Fruit fly (Drosophila melanogaster): ENCODE measurements around the gene HGTX.
A peak's percentile ranks its signal among the peaks of the same experiment; 100 is the strongest.

The HGTX gene

DNA sequence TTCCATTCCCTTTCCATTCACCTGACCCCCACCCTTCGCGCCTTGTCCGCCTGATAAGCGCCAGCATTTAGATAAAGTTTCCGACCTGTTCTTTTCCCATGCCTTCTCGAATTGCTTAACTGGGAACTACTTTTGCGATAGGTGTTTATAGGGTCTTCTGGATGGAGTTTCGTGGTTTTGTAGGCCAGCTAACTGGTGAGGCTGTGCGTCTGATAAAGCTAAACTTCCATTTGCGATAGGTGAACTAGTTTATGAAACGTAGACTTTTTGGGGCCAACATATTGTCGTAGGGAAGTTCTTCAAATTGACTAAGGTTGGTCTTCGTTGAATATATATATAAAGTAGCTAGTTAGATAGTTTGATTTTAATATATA, 36.2 kb upstream of the HGTX start:
- TF ChIP-seq pan (optimal IDR thresholded peaks at IDR 0.05) (no peak), psq (optimal IDR thresholded peaks at IDR 0.05) (no peak), Dll (optimal IDR thresholded peaks at IDR 0.05) (no peak), usp (GFP tag; optimal IDR thresholded peaks at IDR 0.05) (no peak)

DNA sequence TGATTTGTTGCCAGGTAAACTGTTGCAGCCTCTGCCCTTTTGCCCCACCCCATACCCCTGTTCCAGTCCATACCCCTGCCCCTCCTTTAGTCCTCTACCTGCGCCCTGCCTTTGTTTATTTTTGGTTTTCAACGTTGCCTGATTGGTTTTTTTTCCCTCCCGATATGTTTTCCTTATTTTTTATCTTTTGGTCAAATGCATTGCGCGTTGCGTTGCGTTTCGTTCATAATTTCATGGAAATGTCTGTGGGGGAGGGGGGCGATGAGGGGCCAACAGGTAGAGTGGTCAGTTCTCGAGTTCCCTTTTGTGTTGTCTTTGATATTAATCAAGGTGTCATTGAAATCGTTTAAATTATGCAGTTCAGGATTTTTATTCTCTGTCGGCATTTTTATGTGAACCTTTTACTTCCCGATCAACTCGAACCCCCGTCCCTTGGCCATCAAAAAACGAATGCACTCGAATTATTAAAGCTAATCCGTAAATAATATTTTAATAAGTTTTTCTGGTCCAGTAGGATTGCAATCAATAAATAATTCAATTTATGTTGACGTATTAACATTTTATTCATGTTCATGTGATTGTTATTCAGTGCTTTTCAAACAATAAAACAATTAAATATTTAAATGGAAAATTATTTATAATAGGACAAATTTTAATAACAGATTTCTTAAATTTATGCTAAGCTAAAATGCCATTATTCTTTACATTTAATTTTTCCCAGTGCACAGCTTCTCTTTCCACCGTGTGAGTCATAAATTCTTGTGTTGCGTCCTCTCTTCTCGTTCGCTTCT, 35.6 kb upstream of the HGTX start:
- TF ChIP-seq usp (GFP tag; optimal IDR thresholded peaks at IDR 0.05), result no peak
- no peak for TF ChIP-seq Dll (optimal IDR thresholded peaks at IDR 0.05)
- no peak for TF ChIP-seq CG8478 (optimal IDR thresholded peaks at IDR 0.05)
- no peak for TF ChIP-seq pan (optimal IDR thresholded peaks at IDR 0.05)

DNA sequence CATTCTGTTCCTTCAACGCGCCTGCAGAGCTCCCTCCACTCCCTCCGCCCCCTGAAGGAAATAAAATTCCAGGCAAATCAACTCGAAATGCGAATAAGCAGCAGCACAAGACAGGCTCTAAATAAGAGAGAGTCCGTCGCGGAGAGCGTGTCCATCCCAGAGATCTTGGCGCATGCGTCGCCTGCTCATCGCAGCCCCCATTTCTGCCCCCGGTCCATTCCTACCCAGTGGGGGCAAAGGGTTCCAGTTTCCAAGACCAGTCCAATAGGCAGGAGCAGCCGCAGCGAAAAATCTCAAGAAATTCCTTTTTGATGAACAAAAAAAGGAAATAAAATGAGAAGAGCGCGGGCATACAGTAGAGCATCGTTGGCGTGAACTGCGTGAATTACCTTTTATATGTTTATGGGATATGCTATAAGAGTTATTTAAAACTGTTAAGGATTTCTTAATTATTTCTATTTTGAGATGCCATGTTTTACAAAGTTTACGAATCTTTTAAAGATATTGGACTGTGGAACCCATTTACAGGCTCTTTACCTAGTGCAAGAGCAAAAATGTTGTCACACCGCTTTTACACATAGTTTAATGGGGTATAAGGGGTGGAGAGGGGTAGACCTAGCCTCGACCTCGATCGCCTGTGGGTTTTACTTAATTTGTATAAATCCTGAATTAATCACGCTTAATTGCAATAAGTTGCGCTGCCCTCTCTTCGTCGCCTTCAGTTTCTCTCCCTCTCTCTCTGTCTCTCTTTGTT, 34.9 kb upstream of the HGTX start:
- TF ChIP-seq psq (optimal IDR thresholded peaks at IDR 0.05), result no peak
- TF ChIP-seq EcR (GFP tag; optimal IDR thresholded peaks at IDR 0.05), result no peak
- no peak for TF ChIP-seq usp (GFP tag; optimal IDR thresholded peaks at IDR 0.05)
- TF ChIP-seq Dll (optimal IDR thresholded peaks at IDR 0.05), result no peak
- TF ChIP-seq CG8478 (optimal IDR thresholded peaks at IDR 0.05), result no peak

DNA sequence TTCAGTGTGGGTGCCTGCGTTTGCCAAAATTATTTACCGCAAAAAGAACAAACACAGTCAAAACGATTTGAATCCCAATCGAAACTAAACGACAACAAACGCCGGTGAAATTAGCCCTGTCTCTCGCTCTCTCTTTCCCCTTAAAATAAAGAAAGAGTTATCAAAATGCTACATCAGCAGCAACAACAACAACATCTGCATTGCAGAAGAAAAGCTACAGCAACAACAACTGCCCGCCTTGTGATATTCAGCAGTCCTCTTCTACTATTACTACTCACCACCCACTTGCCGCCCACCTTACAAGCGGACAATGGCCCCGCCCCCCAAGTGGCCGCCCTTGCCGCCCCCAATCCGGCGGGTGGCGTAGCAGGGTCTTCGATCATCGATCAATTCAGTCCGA, 33.6 kb upstream of the HGTX start:
- TF ChIP-seq pan (optimal IDR thresholded peaks at IDR 0.05) (no peak), EcR (GFP tag; optimal IDR thresholded peaks at IDR 0.05) (no peak), usp (GFP tag; optimal IDR thresholded peaks at IDR 0.05) (no peak), psq (optimal IDR thresholded peaks at IDR 0.05) (no peak), Dll (optimal IDR thresholded peaks at IDR 0.05) (no peak), CG8478 (optimal IDR thresholded peaks at IDR 0.05) (no peak)

DNA sequence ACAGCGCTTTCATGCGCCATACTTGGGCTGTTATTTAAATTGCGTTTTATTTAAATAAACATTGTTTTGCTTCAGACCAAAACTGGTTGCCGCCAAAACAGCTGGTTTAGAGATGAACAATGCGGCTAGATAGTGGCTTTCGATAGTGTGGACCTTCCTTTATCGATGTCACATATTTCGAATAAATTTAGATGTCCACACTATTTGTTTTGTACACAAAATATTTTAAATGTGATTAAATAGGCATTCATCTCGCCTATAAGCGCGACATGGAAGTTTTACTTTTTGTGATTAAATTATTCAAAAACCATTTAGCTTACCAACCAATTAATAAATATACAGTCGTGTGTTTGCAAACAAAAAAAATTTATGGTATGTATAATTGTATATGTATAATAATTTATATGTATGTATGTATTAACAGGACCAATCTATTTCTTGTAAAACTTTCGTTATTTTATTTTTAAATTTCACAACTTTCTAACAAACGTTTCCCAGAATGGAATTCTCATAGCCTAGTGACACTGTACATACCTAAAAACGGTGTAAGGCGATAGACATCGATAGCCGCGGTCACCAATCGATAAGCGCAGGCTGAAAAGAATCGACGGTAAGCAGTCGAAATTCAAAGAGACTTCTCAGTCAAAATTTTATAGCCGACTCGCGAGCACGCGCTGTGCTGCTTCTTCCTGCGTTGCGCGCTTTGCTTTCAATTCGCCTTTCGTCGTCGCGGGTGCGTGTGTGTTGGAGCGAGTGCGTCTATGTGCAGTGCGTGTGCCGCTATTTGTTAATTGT, 32.8 kb upstream of the HGTX start, which contains the start of the genes RecQ5 and dlp:
TSS of gene RecQ5 (minus strand) at position 114 of the 795 bp plus-strand sequence.
TSS of gene dlp (plus strand) at position 638 of the 795 bp plus-strand sequence.
- TF ChIP-seq psq (optimal IDR thresholded peaks at IDR 0.05), result no peak
- no peak for TF ChIP-seq EcR (GFP tag; optimal IDR thresholded peaks at IDR 0.05)
- TF ChIP-seq Dll (optimal IDR thresholded peaks at IDR 0.05), result no peak
- TF ChIP-seq pan (optimal IDR thresholded peaks at IDR 0.05), result no peak
- no peak for TF ChIP-seq usp (GFP tag; optimal IDR thresholded peaks at IDR 0.05)
- TF ChIP-seq CG8478 (optimal IDR thresholded peaks at IDR 0.05), result no peak

DNA sequence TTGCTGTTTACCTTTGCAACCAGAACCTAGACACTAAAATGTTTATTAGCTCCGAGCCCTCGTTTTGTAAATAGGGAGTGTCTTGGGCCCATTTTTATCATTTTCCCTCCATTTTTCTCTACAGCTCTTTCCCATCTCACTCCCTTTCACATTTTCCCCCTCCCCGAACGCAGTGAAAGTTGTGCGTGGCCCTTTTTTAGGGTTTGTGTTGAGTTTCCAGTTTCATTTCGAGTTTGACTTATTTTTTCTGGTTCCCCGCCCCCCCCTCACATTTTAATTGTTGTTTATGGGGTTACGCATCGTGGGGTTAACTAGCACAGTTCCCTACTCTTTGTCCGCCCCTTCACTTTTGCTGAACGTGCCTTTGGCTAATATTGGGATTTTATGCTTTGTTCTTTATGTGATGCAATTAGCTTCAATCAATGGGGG, 26.2 kb upstream of the HGTX start:
- TF ChIP-seq EcR (GFP tag; optimal IDR thresholded peaks at IDR 0.05) (no peak), psq (optimal IDR thresholded peaks at IDR 0.05) (no peak), Dll (optimal IDR thresholded peaks at IDR 0.05) (no peak), CG8478 (optimal IDR thresholded peaks at IDR 0.05) (no peak), usp (GFP tag; optimal IDR thresholded peaks at IDR 0.05) (no peak), pan (optimal IDR thresholded peaks at IDR 0.05) (no peak)

DNA sequence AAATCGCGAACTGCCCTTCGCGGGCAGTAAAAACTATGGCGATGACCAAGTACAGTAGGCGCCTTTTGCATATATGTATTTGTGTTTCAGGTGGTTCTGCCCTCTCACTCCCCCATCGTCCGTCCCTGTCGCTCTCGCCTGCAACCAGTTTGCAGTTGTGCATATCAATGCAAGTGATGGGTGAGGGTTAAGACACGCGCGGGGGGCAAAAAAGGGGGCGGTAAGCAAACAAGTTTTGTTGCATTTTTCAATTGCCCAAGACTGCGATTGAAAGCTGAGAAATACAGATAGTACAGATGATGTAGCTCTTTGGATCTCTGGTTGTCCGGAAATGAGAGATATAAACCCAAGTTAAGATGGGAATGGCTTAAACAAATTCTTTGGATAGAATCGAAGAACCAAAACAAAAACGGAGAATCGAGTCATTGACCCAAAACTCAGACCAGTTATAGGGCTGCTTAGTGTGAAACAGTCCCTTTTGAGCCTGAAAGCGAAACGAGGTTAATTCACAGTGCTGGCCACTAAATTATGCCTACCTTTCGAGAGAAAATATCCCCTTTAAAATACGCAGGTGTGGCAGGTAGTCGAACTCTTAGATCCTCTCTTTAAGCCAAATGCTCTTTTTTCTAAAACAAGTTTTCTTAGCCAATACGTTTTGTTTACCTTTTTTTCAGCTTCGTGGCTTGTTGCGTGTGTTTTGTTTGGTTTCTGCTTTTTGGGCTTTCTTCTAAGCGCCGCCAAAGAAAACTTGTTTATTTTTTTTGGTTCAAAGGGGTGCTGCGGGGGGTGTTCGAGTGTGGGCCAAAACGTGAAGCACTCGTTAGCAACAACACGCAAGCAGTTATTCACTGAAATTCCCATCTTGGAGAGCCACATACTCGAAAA, 25.3 kb upstream of the HGTX start:
- TF ChIP-seq EcR (GFP tag; optimal IDR thresholded peaks at IDR 0.05) (peak; percentile 11 to 83), usp (GFP tag; optimal IDR thresholded peaks at IDR 0.05) (no peak)

DNA sequence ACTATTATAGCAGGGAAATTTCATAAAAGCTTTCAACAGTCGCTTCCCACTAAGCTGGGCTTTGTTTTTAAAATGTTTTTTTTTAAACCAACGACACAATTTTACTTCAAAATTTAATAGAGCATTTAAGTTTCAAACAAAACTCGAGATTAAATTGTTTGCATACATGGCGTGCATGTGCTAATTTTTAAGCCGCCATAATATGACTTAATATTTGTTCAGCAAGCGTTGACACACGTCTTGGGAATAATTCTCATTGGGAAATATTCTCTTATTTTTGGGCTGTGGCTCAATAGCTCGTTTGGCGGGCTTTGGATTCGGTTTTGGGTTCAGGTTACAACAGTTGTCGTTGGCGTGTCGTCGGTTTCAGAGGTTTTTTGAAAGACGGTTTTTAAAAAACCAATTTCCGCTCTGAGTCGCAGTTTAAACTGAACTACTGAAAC, 23.1 kb upstream of the HGTX start, which contains the start of gene CG9628:
TSS of gene CG9628 (plus strand) at position 340 of the 443 bp plus-strand sequence.
- TF ChIP-seq pan (optimal IDR thresholded peaks at IDR 0.05) (no peak), Dll (optimal IDR thresholded peaks at IDR 0.05) (no peak), usp (GFP tag; optimal IDR thresholded peaks at IDR 0.05) (no peak), CG8478 (optimal IDR thresholded peaks at IDR 0.05) (no peak)

DNA sequence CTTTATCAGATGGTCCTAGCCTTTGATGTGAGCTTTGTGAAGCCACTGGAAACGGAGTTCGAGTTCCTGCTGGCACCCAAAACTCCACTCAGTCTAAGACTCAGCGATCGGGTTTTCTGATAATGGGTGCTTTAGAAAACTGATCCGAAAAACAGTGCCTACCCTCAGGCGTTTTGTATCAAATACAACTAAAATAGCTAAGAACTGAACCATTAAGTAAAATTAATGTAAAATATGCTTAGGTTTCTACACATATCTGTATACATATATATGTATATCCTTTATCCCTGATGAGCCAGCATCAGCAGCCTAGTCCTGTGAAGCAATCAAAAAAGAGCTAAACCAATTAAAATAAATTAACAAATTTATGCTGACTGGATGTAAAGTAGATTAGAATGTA, 22.1 kb upstream of the HGTX start:
- TF ChIP-seq CG8478 (optimal IDR thresholded peaks at IDR 0.05), result no peak
- no peak for TF ChIP-seq Dll (optimal IDR thresholded peaks at IDR 0.05)
- no peak for TF ChIP-seq pan (optimal IDR thresholded peaks at IDR 0.05)
- no peak for TF ChIP-seq EcR (GFP tag; optimal IDR thresholded peaks at IDR 0.05)
- no peak for TF ChIP-seq psq (optimal IDR thresholded peaks at IDR 0.05)
- no peak for TF ChIP-seq usp (GFP tag; optimal IDR thresholded peaks at IDR 0.05)

DNA sequence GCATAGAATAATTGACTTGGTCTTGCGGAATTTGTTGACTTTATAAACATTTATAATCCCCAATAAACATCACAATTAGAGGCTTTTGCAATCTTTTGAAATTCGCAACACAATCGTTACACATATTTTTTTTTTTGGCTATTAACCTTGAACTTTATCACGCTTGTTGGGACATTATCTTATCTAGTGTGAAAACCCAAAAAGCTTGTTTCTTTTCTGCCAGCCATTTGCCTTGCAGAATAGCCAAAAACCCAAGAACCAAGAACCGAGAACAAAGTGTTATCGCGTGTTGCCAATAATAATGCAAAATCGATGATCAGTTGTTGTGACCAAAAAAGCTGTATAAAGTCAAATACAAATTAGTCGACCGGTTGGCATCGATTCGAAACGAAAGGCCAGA, 19.6 kb upstream of the HGTX start:
- TF ChIP-seq Dll (optimal IDR thresholded peaks at IDR 0.05) (no peak), usp (GFP tag; optimal IDR thresholded peaks at IDR 0.05) (no peak), psq (optimal IDR thresholded peaks at IDR 0.05) (no peak), CG8478 (optimal IDR thresholded peaks at IDR 0.05) (no peak), EcR (GFP tag; optimal IDR thresholded peaks at IDR 0.05) (no peak), pan (optimal IDR thresholded peaks at IDR 0.05) (no peak)

DNA sequence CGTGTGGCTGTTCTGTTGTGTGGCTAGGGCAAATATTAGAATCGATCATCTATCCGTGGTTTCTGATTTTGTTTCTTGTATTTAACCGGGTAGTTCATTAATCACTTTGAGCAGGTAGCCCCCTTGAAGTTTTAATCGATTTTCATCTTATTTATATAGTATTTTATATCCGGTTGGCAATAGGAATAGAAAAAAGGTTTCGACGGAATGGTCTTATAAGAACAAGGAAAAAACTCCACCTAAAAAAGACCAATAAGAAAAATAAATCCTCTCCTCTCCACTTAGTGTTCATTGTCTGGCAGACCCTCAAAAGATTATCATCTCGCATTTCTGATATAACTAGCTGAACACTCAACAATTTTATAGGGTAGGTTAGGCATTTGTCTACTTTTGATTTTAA, 19.1 kb upstream of the HGTX start:
- TF ChIP-seq pan (optimal IDR thresholded peaks at IDR 0.05) (no peak), CG8478 (optimal IDR thresholded peaks at IDR 0.05) (no peak), usp (GFP tag; optimal IDR thresholded peaks at IDR 0.05) (no peak), EcR (GFP tag; optimal IDR thresholded peaks at IDR 0.05) (no peak), Dll (optimal IDR thresholded peaks at IDR 0.05) (no peak)
